Fruit fly (Drosophila melanogaster): Measurements from ENCODE around the gene CG33932.

The CG33932 gene

DNA sequence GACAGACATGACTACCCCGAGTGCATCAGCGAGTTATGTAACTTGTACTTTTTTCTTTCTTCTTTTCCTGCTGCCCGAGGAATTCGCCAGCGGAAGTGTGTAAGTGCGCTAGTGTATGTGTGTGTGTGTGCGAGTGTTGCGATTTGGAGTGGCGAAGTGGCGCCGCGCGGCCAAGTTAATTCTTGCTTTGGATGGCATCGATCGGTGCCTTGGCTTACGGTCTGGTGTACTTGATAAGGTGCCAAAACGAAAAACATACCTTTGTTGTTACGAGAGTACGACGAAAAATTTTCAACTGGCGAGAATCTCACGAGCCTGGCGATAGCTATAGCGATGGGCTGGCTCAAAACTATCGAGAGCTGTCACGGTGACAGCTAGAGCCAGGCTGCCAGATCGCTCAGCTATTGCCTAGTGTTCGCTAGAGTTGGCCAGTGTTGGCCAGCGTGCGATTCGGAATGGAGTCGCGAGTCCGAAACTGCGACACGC is at the start of gene CG33932, which contains the start of the genes CG18809, COX6B and Rpp20:
TSS of gene CG33932 (plus strand) at position 429 of the 486 bp plus-strand sequence.
TSS of gene CG18809 (minus strand) at position 333 of the 486 bp plus-strand sequence.
TSS of gene COX6B (minus strand) at position 333 of the 486 bp plus-strand sequence.
TSS of gene Rpp20 (plus strand) at position 429 of the 486 bp plus-strand sequence.
- peak; percentile 47 for TF ChIP-seq noc (tag; optimal IDR thresholded peaks at IDR 0.05)

- no peak for TF ChIP-seq noc (tag; optimal IDR thresholded peaks at IDR 0.05)
These were observed 49.3 kb upstream of the CG33932 start, which contains the start of gene CG14229 for dm6 chrX:19694792-19695558. Gene CG14229, minus strand, starts transcription at chrX:19695250.

DNA sequence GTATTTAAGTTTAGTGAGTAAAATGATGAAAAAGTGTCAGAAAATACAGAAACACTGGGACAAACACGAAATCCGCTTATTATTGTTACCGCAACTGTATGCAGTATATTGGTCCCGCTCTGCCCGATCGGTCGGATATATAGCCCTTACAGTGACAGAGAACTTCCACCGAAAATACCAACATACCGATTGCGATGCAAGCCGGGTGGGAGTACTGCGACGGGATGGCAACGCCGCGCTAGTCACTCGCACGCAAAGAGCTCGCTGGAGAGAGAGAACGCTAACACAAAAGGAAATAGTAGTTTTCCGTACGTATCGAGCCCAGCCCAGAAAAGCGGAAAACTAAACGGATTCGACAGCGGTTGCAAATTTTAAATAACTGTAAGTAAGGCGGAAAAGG is 47.4 kb upstream of the CG33932 start, which contains the start of gene Cdc42:
TSS of gene Cdc42 (plus strand) at position 247 of the 400 bp plus-strand sequence.
- no peak for TF ChIP-seq noc (tag; optimal IDR thresholded peaks at IDR 0.05)

DNA sequence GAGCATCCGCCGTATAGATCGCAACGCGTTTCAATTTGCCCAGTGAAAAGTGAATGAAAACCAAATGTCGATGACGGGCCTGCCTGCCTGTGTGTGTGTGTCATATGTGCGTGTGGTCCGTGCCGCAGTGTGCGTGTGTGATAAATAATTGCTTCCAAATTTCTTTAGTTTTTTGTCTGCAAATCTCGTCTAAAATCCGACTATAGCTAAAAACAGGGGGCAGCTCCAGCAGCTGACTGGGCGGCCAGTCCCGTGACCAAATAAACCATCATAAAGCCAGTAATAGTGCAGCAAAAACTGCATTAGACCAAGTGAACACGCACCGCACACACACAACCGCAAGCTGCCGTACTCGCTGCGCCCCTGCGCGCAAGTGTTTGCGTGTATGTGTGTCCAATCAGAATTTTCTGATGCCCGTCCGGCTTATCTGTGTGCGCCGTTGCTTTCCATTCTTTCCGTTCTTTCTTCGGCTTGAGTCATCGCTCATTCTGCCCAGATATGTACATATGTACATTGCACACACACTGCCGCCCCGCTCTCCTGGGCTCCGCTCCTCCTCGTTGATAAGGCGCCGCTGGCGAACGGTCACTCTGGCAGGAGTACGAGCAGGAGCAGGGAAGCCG is 46.9 kb upstream of the CG33932 start:
- no peak for TF ChIP-seq noc (tag; optimal IDR thresholded peaks at IDR 0.05)

DNA sequence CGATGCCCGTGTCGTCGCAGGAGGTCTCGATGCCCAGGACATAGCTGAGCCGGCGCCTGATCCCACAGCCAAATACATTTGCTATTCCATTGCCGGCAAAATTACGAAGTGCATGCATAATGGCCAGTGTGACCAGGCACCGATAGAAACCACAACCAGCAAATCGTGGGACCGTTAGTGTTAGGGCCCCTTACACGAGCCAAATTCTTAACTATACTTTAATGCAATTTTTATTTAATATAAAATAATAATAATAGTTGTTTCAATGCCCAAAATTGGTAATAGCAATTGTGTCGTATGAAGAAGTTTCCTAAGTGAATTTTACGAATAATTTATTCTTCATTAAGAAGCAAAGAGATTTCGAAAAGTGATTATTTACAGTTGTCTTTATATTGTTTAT is 42.6 kb upstream of the CG33932 start, which contains the start of gene Tcs4:
TSS of gene Tcs4 (minus strand) at position 145 of the 400 bp plus-strand sequence.
- TF ChIP-seq noc (tag; optimal IDR thresholded peaks at IDR 0.05), result no peak

dm6 chrX:19704083-19704482 is 40.1 kb upstream of the CG33932 start, which contains the start of the genes CG14230 and CG14232:
Gene CG14230, plus strand, starts transcription at chrX:19704176.
Gene CG14232, minus strand, starts transcription at chrX:19704259.
- peak; percentile 16 for TF ChIP-seq noc (tag; optimal IDR thresholded peaks at IDR 0.05)

DNA sequence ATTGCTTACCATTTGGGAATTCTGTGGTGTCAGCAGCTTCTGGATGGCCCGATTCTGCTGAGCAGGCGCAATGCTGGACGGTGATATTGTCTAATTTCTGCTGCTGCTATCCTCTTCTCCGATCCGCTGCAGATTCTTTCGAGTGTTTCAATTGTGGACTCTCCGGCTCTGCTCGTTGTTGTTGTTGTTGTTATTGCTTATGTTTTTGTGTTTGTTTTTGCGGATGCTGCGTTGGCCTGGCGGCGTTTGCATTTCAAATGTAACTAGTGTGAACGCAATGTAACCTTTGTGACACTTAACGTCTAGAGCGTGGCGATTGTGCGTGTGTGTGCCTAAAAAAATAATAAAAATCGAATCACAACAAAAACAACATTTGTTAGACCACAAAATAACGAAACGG is 32.3 kb upstream of the CG33932 start:
- no peak for TF ChIP-seq noc (tag; optimal IDR thresholded peaks at IDR 0.05)

dm6 chrX:19712898-19713627 is 31.2 kb upstream of the CG33932 start, which contains the start of gene meso18E:
Gene meso18E, minus strand, starts transcription at chrX:19713045.
- no peak for TF ChIP-seq noc (tag; optimal IDR thresholded peaks at IDR 0.05)

- TF ChIP-seq noc (tag; optimal IDR thresholded peaks at IDR 0.05), result no peak
These were observed 29.4 kb upstream of the CG33932 start for dm6 chrX:19714816-19715215.

DNA sequence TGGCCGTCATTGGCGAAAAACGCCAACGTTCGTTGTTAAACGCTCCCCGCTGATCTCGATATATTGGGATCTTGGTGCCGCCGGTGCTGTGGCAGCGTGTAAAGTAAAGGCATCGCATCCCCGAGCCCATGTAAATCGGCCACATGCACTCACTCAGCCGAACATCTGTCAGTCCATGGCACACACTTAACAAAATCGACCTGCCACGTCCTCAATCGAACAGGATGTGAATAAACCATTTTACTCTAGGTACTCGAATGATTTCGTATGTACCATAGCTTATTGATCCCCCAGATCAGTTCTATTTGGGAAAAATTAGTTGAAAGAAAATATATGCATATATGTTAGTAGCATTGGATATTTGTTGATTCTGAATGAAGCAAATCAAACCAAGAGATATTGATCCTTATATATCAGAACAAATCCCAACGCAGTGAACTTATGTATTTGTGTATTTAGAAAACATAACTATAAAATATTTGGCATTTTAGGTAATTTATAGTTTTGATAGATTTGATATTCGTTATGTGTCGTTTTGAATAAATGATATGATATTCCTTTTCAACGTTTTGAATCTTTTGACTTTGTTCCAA is 27.8 kb upstream of the CG33932 start:
- no peak for TF ChIP-seq noc (tag; optimal IDR thresholded peaks at IDR 0.05)

- TF ChIP-seq noc (tag; optimal IDR thresholded peaks at IDR 0.05), result no peak
These were observed 27.2 kb upstream of the CG33932 start for dm6 chrX:19717041-19717440.

DNA sequence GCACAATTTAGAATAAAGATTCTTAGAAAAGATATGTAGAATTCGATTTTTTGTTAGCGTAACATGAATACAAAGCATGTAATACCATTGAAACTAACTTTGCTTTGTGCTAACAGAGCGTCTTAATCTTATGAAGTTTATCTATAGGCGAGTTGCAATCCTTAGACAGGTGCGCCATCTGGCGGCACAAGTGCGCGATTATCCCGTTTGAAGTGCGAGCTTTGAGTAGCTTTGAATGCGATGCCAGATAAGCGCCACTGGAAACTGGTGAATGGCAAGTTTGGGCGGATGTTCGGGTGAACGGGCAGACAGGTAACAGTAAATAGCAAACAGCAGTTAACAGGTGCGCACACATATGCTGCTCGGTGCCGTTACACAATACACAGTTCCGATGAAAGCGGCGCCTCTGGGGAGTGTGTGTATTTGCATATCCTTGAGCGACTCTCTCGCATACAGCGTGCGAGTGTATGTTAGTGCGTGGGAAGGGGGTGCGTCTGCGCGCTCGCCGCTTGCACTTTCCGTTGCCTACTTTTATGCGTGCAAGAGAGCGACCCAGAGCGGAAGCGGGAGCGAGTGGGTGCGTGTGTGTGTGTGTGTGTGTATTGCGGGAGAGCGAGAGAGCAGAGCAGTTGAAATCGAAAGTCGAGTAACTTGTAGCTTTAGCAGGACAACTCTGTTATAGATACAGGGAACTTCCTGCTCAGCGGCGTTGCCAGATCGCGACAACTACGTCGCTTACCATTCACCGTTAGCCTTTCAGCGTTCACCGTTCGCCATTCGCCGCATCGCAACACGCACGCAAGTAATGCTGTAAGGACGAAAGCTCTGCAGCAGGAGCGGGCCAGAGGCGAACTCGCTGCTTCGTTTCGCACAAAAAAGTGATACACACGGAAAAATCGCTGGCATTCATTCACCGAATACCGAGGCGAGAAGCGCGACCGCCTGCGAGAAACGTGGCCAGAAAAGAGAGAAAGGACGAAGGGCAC is 25.9 kb upstream of the CG33932 start, which contains the start of gene CG12531:
TSS of gene CG12531 (plus strand) at position 936 of the 986 bp plus-strand sequence.
- TF ChIP-seq noc (tag; optimal IDR thresholded peaks at IDR 0.05), result no peak

DNA sequence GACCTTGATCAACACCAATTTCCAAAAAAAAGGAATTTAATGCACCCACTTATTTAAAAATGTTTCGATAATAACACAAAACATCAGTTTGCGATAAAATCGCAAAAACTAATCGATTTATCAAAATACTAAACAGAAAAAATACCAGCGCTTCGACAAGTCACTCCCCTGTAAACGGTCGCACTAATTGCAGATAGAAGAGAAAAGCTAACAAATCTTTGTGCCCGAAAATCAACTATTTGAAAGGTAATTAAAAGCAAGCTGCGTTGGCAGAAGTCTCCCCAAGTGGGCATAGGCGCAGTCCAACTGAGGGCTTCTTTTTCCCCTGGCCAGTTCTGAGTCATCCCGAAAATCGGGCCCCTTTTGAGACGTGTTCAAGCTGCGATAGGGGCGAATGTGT is 13.4 kb upstream of the CG33932 start, which contains the start of gene AP-1-2beta:
TSS of gene AP-1-2beta (plus strand) at position 161 of the 400 bp plus-strand sequence.
- TF ChIP-seq noc (tag; optimal IDR thresholded peaks at IDR 0.05), result no peak

- TF ChIP-seq noc (tag; optimal IDR thresholded peaks at IDR 0.05), result no peak
These were observed 9.0 kb upstream of the CG33932 start, which contains the start of gene CG14234 for dm6 chrX:19735270-19735669. Gene CG14234, plus strand, starts transcription at chrX:19735570.

Measured in whole organism, larva.